Fruit fly (Drosophila melanogaster) Kc167 (cell line): ENCODE results near the gene Ids.

Source experiments
- Myc ChIP-seq: fragments of >200 bp; optimal IDR thresholded peaks from 2 replicates; lab custom pipeline; 2017; ENCODE audit warnings: missing external identifiers
- Sin3A ChIP-seq: fragments of >200 bp; optimal IDR thresholded peaks from 2 replicates; lab custom pipeline; 2018; ENCODE audit warnings: missing external identifiers
- h ChIP-seq: fragments of >200 bp; optimal IDR thresholded peaks from 3 replicates; lab custom pipeline; 2018; ENCODE audit warnings: missing external identifiers
- insv ChIP-seq: fragments of >200 bp; optimal IDR thresholded peaks from 3 replicates; lab custom pipeline; 2018; ENCODE audit warnings: missing external identifiers
- psq ChIP-seq: fragments of >200 bp; optimal IDR thresholded peaks from 2 replicates; lab custom pipeline; 2017; ENCODE audit warnings: missing external identifiers
- ttk ChIP-seq: sonication (Bioruptor generic); optimal IDR thresholded peaks from 2 replicates; lab custom pipeline; 2017; ENCODE audit warnings: missing external identifiers

dm6 chr3L:3342307-3342940, 35.6 kb upstream of the Ids start:
- TF ChIP-seq h (lab: Kevin White, UChicago) (no peak), Sin3A (no peak), ttk (lab: Kevin White, UChicago) (no peak), Myc (lab: Kevin White, UChicago) (no peak), psq (no peak), insv (lab: Kevin White, UChicago) (no peak)
